Fruit fly (Drosophila melanogaster): ENCODE data around the gene CG14325.
A peak's percentile ranks its signal among the peaks of the same experiment; 100 is the strongest.

CG14325 gene

DNA sequence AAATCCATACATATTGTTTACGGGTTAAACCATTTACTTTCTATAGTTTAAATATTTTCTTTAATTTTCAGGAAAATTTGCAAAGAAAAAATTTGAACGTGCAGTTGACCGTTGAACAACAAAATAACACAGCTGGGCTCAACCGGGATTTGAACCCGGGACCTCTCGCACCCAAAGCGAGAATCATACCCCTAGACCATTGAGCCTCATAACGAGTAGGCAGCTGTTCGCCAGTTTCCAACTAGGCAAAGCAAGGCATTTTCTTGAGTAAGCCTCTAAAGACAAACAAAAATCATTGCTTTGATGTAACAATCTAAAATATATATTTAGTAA, 9.0 kb upstream of the CG14325 start (continued):
- TF ChIP-seq Fer3 (tag; optimal IDR thresholded peaks at IDR 0.05) (no peak), CG14050 (GFP tag; IDR thresholded peaks at IDR 0.05) (no peak), jumu (GFP tag; optimal IDR thresholded peaks at IDR 0.05) (no peak), Hand (GFP tag; optimal IDR thresholded peaks at IDR 0.05) (no peak), Eip74EF (GFP tag; optimal IDR thresholded peaks at IDR 0.05) (peak in 1 of 2 experiments; percentile 38), CG31441 (GFP tag; IDR thresholded peaks at IDR 0.05) (no peak; the same call in 1 of the 2 replicates), Blimp-1 (GFP tag; optimal IDR thresholded peaks at IDR 0.05) (no peak), tx (GFP tag; optimal IDR thresholded peaks at IDR 0.05) (no peak), CG12236 (GFP tag; optimal IDR thresholded peaks at IDR 0.05) (no peak), Oli (tag; optimal IDR thresholded peaks at IDR 0.05) (no peak), CG10462 (GFP tag; optimal IDR thresholded peaks at IDR 0.05) (no peak), Antp (GFP tag; optimal IDR thresholded peaks at IDR 0.05) (no peak), amos (GFP tag; IDR thresholded peaks at IDR 0.05; ENCODE audit: partially characterized antibody) (peak; percentile 82), TFAM (GFP tag; optimal IDR thresholded peaks at IDR 0.05) (no peak), MBD-R2 (GFP tag; IDR thresholded peaks at IDR 0.05) (no peak), CG42726 (GFP tag; IDR thresholded peaks at IDR 0.05; ENCODE audit: partially characterized antibody) (peak; percentile 78), knrl (GFP tag; IDR thresholded peaks at IDR 0.05; ENCODE audit: partially characterized antibody) (peak; percentile 76; the same call in 2 of the 3 replicates), p53 (GFP tag; optimal IDR thresholded peaks at IDR 0.05) (no peak), cg (GFP tag; optimal IDR thresholded peaks at IDR 0.05) (no peak), CoRest (tag; optimal IDR thresholded peaks at IDR 0.05) (no peak), Dp (GFP tag; optimal IDR thresholded peaks at IDR 0.05) (no peak), CG3065 (GFP tag; optimal IDR thresholded peaks at IDR 0.05) (no peak), gsb-n (tag; optimal IDR thresholded peaks at IDR 0.05) (no peak), btn (GFP tag; optimal IDR thresholded peaks at IDR 0.05) (no peak), fu2 (GFP tag; optimal IDR thresholded peaks at IDR 0.05) (no peak), CG17359 (tag; optimal IDR thresholded peaks at IDR 0.05) (no peak), cad (GFP tag; optimal IDR thresholded peaks at IDR 0.05) (no peak), HLH4C (GFP tag; IDR thresholded peaks at IDR 0.05; ENCODE audit: partially characterized antibody) (peak; percentile 79; the same call in 2 of the 3 replicates), CG4328 (GFP tag; optimal IDR thresholded peaks at IDR 0.05) (no peak), sens (GFP tag) (peak; percentile 57), dmrt11E (tag; optimal IDR thresholded peaks at IDR 0.05) (no peak), ase (GFP tag; IDR thresholded peaks at IDR 0.05) (no peak), CG4820 (GFP tag; optimal IDR thresholded peaks at IDR 0.05) (no peak), crp (GFP tag; optimal IDR thresholded peaks at IDR 0.05) (no peak), CG9437 (GFP tag; optimal IDR thresholded peaks at IDR 0.05) (no peak), CG15269 (tag; optimal IDR thresholded peaks at IDR 0.05) (no peak), CG7745 (tag; optimal IDR thresholded peaks at IDR 0.05) (peak; percentile 32), chn (GFP tag; optimal IDR thresholded peaks at IDR 0.05) (no peak), bbx (GFP tag; IDR thresholded peaks at IDR 0.05; ENCODE audit: partially characterized antibody) (peak; percentile 80), so (GFP tag; IDR thresholded peaks at IDR 0.05) (no peak), Mrtf (GFP tag; IDR thresholded peaks at IDR 0.05) (no peak), Sry-β (GFP tag; optimal IDR thresholded peaks at IDR 0.05) (no peak), hth (optimal IDR thresholded peaks at IDR 0.05) (no peak), psq (GFP tag; optimal IDR thresholded peaks at IDR 0.05) (no peak), Ssrp (tag; optimal IDR thresholded peaks at IDR 0.05) (no peak), fd64A (GFP tag; optimal IDR thresholded peaks at IDR 0.05) (no peak), chif (GFP tag; optimal IDR thresholded peaks at IDR 0.05) (no peak), CG10274 (GFP tag; optimal IDR thresholded peaks at IDR 0.05) (no peak), BEAF-32 (GFP tag; optimal IDR thresholded peaks at IDR 0.05) (no peak), CG30431 (GFP tag; optimal IDR thresholded peaks at IDR 0.05) (no peak), CG8290 (GFP tag; optimal IDR thresholded peaks at IDR 0.05) (no peak), CG8290 (tag; optimal IDR thresholded peaks at IDR 0.05) (no peak)
